Worm (Caenorhabditis elegans) whole organism, young adult: Measurements from ENCODE around the gene R03A10.5.
A peak's percentile ranks its signal among the peaks of the same experiment; 100 is the strongest.

Experiments
- B0019.2 ChIP-seq: fragments of 200-800 bp; sonication (Bioruptor generic); conservative IDR thresholded peaks from 2 replicates; pipeline ENCODE4 v1.3.6; 2022; ENCODE audit warnings: missing genetic modification reagents, missing genetic modification characterization, missing compliant biosample characterization
- B0261.1 ChIP-seq: sonication (generic microtip); optimal IDR thresholded peaks from 2 replicates; lab custom pipeline; 2016; ENCODE audit warnings: mild to moderate bottlenecking, missing genetic modification characterization, moderate library complexity, missing compliant biosample characterization
- C06A6.2 ChIP-seq: fragments of 200-800 bp; sonication (Bioruptor generic); conservative IDR thresholded peaks from 2 replicates; pipeline ENCODE4 v1.3.6; 2022; ENCODE audit warnings: missing genetic modification characterization, missing compliant biosample characterization
- C17E4.6 ChIP-seq: fragments of 200-800 bp; sonication (Bioruptor generic); IDR thresholded peaks from 2 replicates; pipeline ENCODE4 v1.3.6; 2022; ENCODE audit warnings: missing genetic modification reagents, missing genetic modification characterization, missing compliant biosample characterization
- D2030.7 ChIP-seq: fragments of 200-800 bp; sonication (Bioruptor generic); IDR thresholded peaks from 2 replicates; pipeline ENCODE4 v1.3.6; 2022; ENCODE audit warnings: missing genetic modification reagents, missing genetic modification characterization, missing compliant biosample characterization
- F10E7.11 ChIP-seq: sonication (generic microtip); optimal IDR thresholded peaks from 2 replicates; lab custom pipeline; 2017; ENCODE audit warnings: mild to moderate bottlenecking, missing genetic modification characterization, moderate library complexity, missing compliant biosample characterization
- F33H1.4 ChIP-seq: fragments of 200-800 bp; sonication (Bioruptor generic); IDR thresholded peaks from 2 replicates; pipeline ENCODE4 v1.3.6; 2022; ENCODE audit warnings: missing genetic modification reagents, missing genetic modification characterization, missing compliant biosample characterization
- F39B2.1 ChIP-seq: fragments of 200-800 bp; sonication (Bioruptor generic); IDR thresholded peaks from 2 replicates; pipeline ENCODE4 v1.3.6; 2022; ENCODE audit warnings: missing genetic modification reagents, missing genetic modification characterization, missing compliant biosample characterization
- F52B5.7 ChIP-seq: sonication (generic microtip); optimal IDR thresholded peaks from 2 replicates; lab custom pipeline; 2016; ENCODE audit warnings: mild to moderate bottlenecking, missing genetic modification characterization, missing compliant biosample characterization
- K11D2.4 ChIP-seq: fragments of 200-800 bp; sonication (Bioruptor generic); IDR thresholded peaks from 2 replicates; pipeline ENCODE4 v1.3.6; 2022; ENCODE audit warnings: missing genetic modification reagents, missing genetic modification characterization, missing compliant biosample characterization
- T07F8.4 ChIP-seq: sonication (generic microtip); optimal IDR thresholded peaks from 2 replicates; lab custom pipeline; 2016; ENCODE audit warnings: mild to moderate bottlenecking, missing genetic modification characterization, moderate library complexity, missing compliant biosample characterization
- Y53F4B.3 ChIP-seq: fragments of 200-800 bp; sonication (Bioruptor generic); IDR thresholded peaks from 2 replicates; pipeline ENCODE4 v1.3.6; 2022; ENCODE audit warnings: missing genetic modification reagents, missing genetic modification characterization, missing compliant biosample characterization
- Y79H2A.3 ChIP-seq: fragments of 200-800 bp; sonication (Bioruptor generic); conservative IDR thresholded peaks from 2 replicates; pipeline ENCODE4 v1.3.6; 2022; ENCODE audit warnings: missing genetic modification reagents, missing genetic modification characterization, missing compliant biosample characterization
- ZK185.1 ChIP-seq: sonication (generic microtip); optimal IDR thresholded peaks from 2 replicates; lab custom pipeline; 2016; ENCODE audit warnings: mild to moderate bottlenecking, missing genetic modification characterization, missing compliant biosample characterization; ENCODE audit not compliant: poor library complexity, severe bottlenecking
- akir-1 ChIP-seq: fragments of 200-800 bp; sonication (Bioruptor generic); optimal IDR thresholded peaks from 2 replicates; lab custom pipeline; 2018; ENCODE audit warnings: mild to moderate bottlenecking, missing genetic modification characterization, moderate library complexity, missing compliant biosample characterization
- atf-7 ChIP-seq: sonication (generic microtip); optimal IDR thresholded peaks from 2 replicates; lab custom pipeline; 2017; ENCODE audit warnings: mild to moderate bottlenecking, missing genetic modification characterization, missing compliant biosample characterization
- athp-1 ChIP-seq: sonication (generic microtip); optimal IDR thresholded peaks from 2 replicates; lab custom pipeline; 2017; ENCODE audit warnings: mild to moderate bottlenecking, missing genetic modification characterization, missing compliant biosample characterization
- attf-3 ChIP-seq: fragments of 200-800 bp; sonication (Bioruptor generic); conservative IDR thresholded peaks from 2 replicates; pipeline ENCODE4 v1.3.6; 2022; ENCODE audit warnings: missing genetic modification reagents, missing genetic modification characterization, missing compliant biosample characterization
- attf-6 ChIP-seq: fragments of 200-800 bp; sonication (Bioruptor generic); IDR thresholded peaks from 2 replicates; pipeline ENCODE4 v1.3.6; 2022; ENCODE audit warnings: missing genetic modification reagents, missing genetic modification characterization, missing compliant biosample characterization
- cebp-1 ChIP-seq, 2 experiments: fragments of 200-800 bp in 1 of 2; sonication (Bioruptor generic) in 1 of 2; sonication (generic microtip) in 1 of 2; IDR thresholded peaks in 1 of 2; optimal IDR thresholded peaks in 1 of 2; 2 replicates each; pipeline versions ENCODE4 v1.3.6 to Lab custom; 2017 to 2022; ENCODE audit warnings: missing compliant biosample characterization in 2 of 2, missing genetic modification characterization in 2 of 2, mild to moderate bottlenecking in 1 of 2, missing genetic modification reagents in 1 of 2, moderate library complexity in 1 of 2
- ceh-27 ChIP-seq: fragments of 200-800 bp; sonication (Bioruptor generic); optimal IDR thresholded peaks from 2 replicates; lab custom pipeline; 2018; ENCODE audit warnings: mild to moderate bottlenecking, missing genetic modification characterization, moderate library complexity, missing compliant biosample characterization
- ceh-40 ChIP-seq: fragments of 200-800 bp; sonication (Bioruptor generic); IDR thresholded peaks from 2 replicates; pipeline ENCODE4 v1.3.6; 2022; ENCODE audit warnings: missing genetic modification characterization, missing compliant biosample characterization
- ceh-58 ChIP-seq: fragments of 200-800 bp; sonication (Bioruptor generic); IDR thresholded peaks from 2 replicates; pipeline ENCODE4 v1.3.6; 2022; ENCODE audit warnings: missing genetic modification characterization, missing compliant biosample characterization
- ceh-91 ChIP-seq: fragments of 200-800 bp; sonication (Bioruptor generic); IDR thresholded peaks from 2 replicates; pipeline ENCODE4 v1.3.6; 2022; ENCODE audit warnings: missing genetic modification reagents, missing genetic modification characterization, missing compliant biosample characterization
- dox-1 ChIP-seq: fragments of 200-800 bp; sonication (Bioruptor generic); IDR thresholded peaks from 2 replicates; pipeline ENCODE4 v1.3.6; 2022; ENCODE audit warnings: missing genetic modification reagents, missing genetic modification characterization, missing compliant biosample characterization
- efl-1 ChIP-seq: fragments of 150-350 bp; optimal IDR thresholded peaks from 2 replicates; lab custom pipeline; 2014; ENCODE audit warnings: missing biosample characterization, missing genetic modification reagents, missing genetic modification characterization
- egrh-3 ChIP-seq: fragments of 200-800 bp; sonication (Bioruptor generic); IDR thresholded peaks from 2 replicates; pipeline ENCODE4 v1.3.6; 2022; ENCODE audit warnings: missing genetic modification reagents, missing genetic modification characterization, missing compliant biosample characterization
- ekl-4 ChIP-seq: fragments of 200-800 bp; sonication (Bioruptor generic); IDR thresholded peaks from 2 replicates; pipeline ENCODE4 v1.3.6; 2022; ENCODE audit warnings: missing genetic modification reagents, missing genetic modification characterization, missing compliant biosample characterization
- gei-17 ChIP-seq: fragments of 200-800 bp; sonication (Bioruptor generic); optimal IDR thresholded peaks from 2 replicates; lab custom pipeline; 2018; ENCODE audit warnings: mild to moderate bottlenecking, missing genetic modification characterization, missing compliant biosample characterization
- hlh-12 ChIP-seq: sonication (generic microtip); optimal IDR thresholded peaks from 2 replicates; lab custom pipeline; 2016; ENCODE audit warnings: missing genetic modification characterization, missing compliant biosample characterization
- lin-40 ChIP-seq: sonication (generic microtip); optimal IDR thresholded peaks from 2 replicates; lab custom pipeline; 2016; ENCODE audit warnings: missing genetic modification characterization, mild to moderate bottlenecking, missing compliant biosample characterization, missing genotype, missing genetic modification reagents
- lin-54 ChIP-seq: fragments of 200-800 bp; sonication (Bioruptor generic); optimal IDR thresholded peaks from 2 replicates; lab custom pipeline; 2018; ENCODE audit warnings: mild to moderate bottlenecking, missing genetic modification characterization, missing compliant biosample characterization
- lir-1 ChIP-seq: fragments of 200-800 bp; sonication (Bioruptor generic); conservative IDR thresholded peaks from 2 replicates; pipeline ENCODE4 v1.3.6; 2022; ENCODE audit warnings: missing genetic modification reagents, missing genetic modification characterization, missing compliant biosample characterization
- madf-3 ChIP-seq: fragments of 200-800 bp; sonication (Bioruptor generic); IDR thresholded peaks from 2 replicates; pipeline ENCODE4 v1.3.6; 2022; ENCODE audit warnings: missing genetic modification reagents, missing genetic modification characterization, missing compliant biosample characterization
- mel-28 ChIP-seq: sonication (generic microtip); optimal IDR thresholded peaks from 2 replicates; lab custom pipeline; 2016; ENCODE audit warnings: borderline replicate concordance, mild to moderate bottlenecking, missing genetic modification characterization, missing compliant biosample characterization
- mes-4 ChIP-seq: sonication (generic microtip); optimal IDR thresholded peaks from 2 replicates; lab custom pipeline; 2016; ENCODE audit warnings: missing genotype, missing genetic modification characterization, missing compliant biosample characterization
- nhr-90 ChIP-seq: sonication (generic microtip); optimal IDR thresholded peaks from 2 replicates; lab custom pipeline; 2016; ENCODE audit warnings: missing genotype, mild to moderate bottlenecking, missing genetic modification characterization, missing compliant biosample characterization
- pbrm-1 ChIP-seq: fragments of 200-800 bp; sonication (Bioruptor generic); IDR thresholded peaks from 2 replicates; pipeline ENCODE4 v1.3.6; 2022; ENCODE audit warnings: missing genetic modification reagents, missing genetic modification characterization, missing compliant biosample characterization
- pha-4 ChIP-seq: fragments of 150-350 bp; sonication (generic microtip); optimal IDR thresholded peaks from 2 replicates; lab custom pipeline; 2014; ENCODE audit warnings: missing biosample characterization, missing genetic modification reagents, missing genetic modification characterization
- rcor-1 ChIP-seq: fragments of 200-800 bp; sonication (Bioruptor generic); IDR thresholded peaks from 2 replicates; pipeline ENCODE4 v1.3.6; 2022; ENCODE audit warnings: missing genetic modification reagents, missing genetic modification characterization, missing compliant biosample characterization
- rec-8 ChIP-seq, 2 experiments: sonication (generic microtip); optimal IDR thresholded peaks; 2 replicates each; lab custom pipeline; 2016; ENCODE audit warnings: mild to moderate bottlenecking in 2 of 2, missing genetic modification characterization in 2 of 2, missing genetic modification reagents in 2 of 2, missing genotype in 2 of 2, missing biosample characterization in 1 of 2, missing compliant biosample characterization in 1 of 2, moderate library complexity in 1 of 2
- repo-1 ChIP-seq: sonication (generic microtip); optimal IDR thresholded peaks from 2 replicates; lab custom pipeline; 2017; ENCODE audit warnings: mild to moderate bottlenecking, missing genetic modification characterization, missing compliant biosample characterization
- snpc-1.1 ChIP-seq: sonication (generic microtip); optimal IDR thresholded peaks from 2 replicates; lab custom pipeline; 2017; ENCODE audit warnings: missing genetic modification characterization, mild to moderate bottlenecking, missing compliant biosample characterization, antibody characterized with exemption, moderate library complexity, missing genotype, missing genetic modification reagents; ENCODE audit not compliant: insufficient read depth
- tbx-9 ChIP-seq: sonication (generic microtip); optimal IDR thresholded peaks from 2 replicates; lab custom pipeline; 2016; ENCODE audit warnings: borderline replicate concordance, missing genetic modification characterization, inconsistent platforms, missing compliant biosample characterization
- unc-130 ChIP-seq: sonication (generic microtip); optimal IDR thresholded peaks from 2 replicates; lab custom pipeline; 2016; ENCODE audit warnings: missing genetic modification reagents, missing genetic modification characterization, missing compliant biosample characterization
- zim-3 ChIP-seq: sonication (generic microtip); optimal IDR thresholded peaks from 2 replicates; lab custom pipeline; 2017; ENCODE audit warnings: mild to moderate bottlenecking, missing genetic modification characterization, moderate library complexity, missing compliant biosample characterization
- ztf-18 ChIP-seq: sonication (generic microtip); optimal IDR thresholded peaks from 2 replicates; lab custom pipeline; 2016; ENCODE audit warnings: missing genotype, mild to moderate bottlenecking, missing genetic modification characterization, missing compliant biosample characterization
- ztf-6 ChIP-seq: fragments of 200-800 bp; sonication (Bioruptor generic); IDR thresholded peaks from 2 replicates; pipeline ENCODE4 v1.3.6; 2022; ENCODE audit warnings: missing genetic modification reagents, missing genetic modification characterization, missing compliant biosample characterization

R03A10.5 gene

ce11 chrX:15492759-15493158, 46.2 kb downstream of the R03A10.5 start (continued):
- TF ChIP-seq dox-1 (GFP tag; lab: Robert Waterston, UW) (peak; percentile 91), F39B2.1 (GFP tag; lab: Robert Waterston, UW) (no peak), ceh-91 (GFP tag; lab: Robert Waterston, UW) (no peak), lin-54 (GFP tag; lab: Kevin White, UChicago) (peak; percentile 63), repo-1 (tag; lab: Kevin White, UChicago) (peak; percentile 51), egrh-3 (GFP tag; lab: Robert Waterston, UW) (0 out of 2 replicates have a peak, but pooled peaks have one; percentile 38), rcor-1 (peak; percentile 60), D2030.7 (GFP tag; lab: Robert Waterston, UW) (no peak), C17E4.6 (GFP tag; lab: Robert Waterston, UW) (no peak), zim-3 (no peak), lir-1 (peak; percentile 49; the same call in 1 of the 2 replicates), Y79H2A.3 (GFP tag; lab: Robert Waterston, UW) (no peak), efl-1 (no peak), B0261.1 (tag; lab: Kevin White, UChicago) (no peak), lin-40 (tag; lab: Kevin White, UChicago) (peak; percentile 87), akir-1 (GFP tag; lab: Kevin White, UChicago) (no peak), mes-4 (no peak), gei-17 (GFP tag; lab: Kevin White, UChicago) (peak; percentile 1), attf-3 (GFP tag; lab: Robert Waterston, UW) (0 out of 2 replicates have a peak, but pooled peaks have one; percentile 31), cebp-1 (GFP tag; IDR thresholded peaks at IDR 0.05; lab: Robert Waterston, UW) (peak; percentile 72; the same call in 1 of the 2 replicates), cebp-1 (tag; optimal IDR thresholded peaks at IDR 0.05; lab: Kevin White, UChicago) (peak; percentile 91), madf-3 (GFP tag; lab: Robert Waterston, UW) (0 out of 2 replicates have a peak, but pooled peaks have one; percentile 50), unc-130 (GFP tag; lab: Kevin White, UChicago) (no peak), K11D2.4 (GFP tag; lab: Robert Waterston, UW) (peak; percentile 85), ceh-58 (no peak), C06A6.2 (GFP tag; lab: Robert Waterston, UW) (peak; percentile 76), ZK185.1 (tag; lab: Kevin White, UChicago) (peak; percentile 49), B0019.2 (GFP tag; lab: Robert Waterston, UW) (no peak), T07F8.4 (tag; lab: Kevin White, UChicago) (no peak), F10E7.11 (tag; lab: Kevin White, UChicago) (no peak), mel-28 (no peak), ztf-18 (tag; lab: Kevin White, UChicago) (peak; percentile 95), atf-7 (peak; percentile 24), snpc-1.1 (no peak), pbrm-1 (GFP tag; lab: Robert Waterston, UW) (peak; percentile 76), ztf-6 (GFP tag; lab: Robert Waterston, UW) (no peak), F33H1.4 (GFP tag; lab: Robert Waterston, UW) (no peak), nhr-90 (tag; lab: Kevin White, UChicago) (peak; percentile 32), Y53F4B.3 (GFP tag; lab: Robert Waterston, UW) (no peak), ekl-4 (GFP tag; lab: Robert Waterston, UW) (no peak; the same call in 1 of the 2 replicates), pha-4 (peak; percentile 55), ceh-40 (GFP tag; lab: Robert Waterston, UW) (0 out of 2 replicates have a peak, but pooled peaks have one; percentile 17), F52B5.7 (tag; lab: Kevin White, UChicago) (no peak), tbx-9 (tag; lab: Kevin White, UChicago) (no peak), rec-8 (tag; optimal IDR thresholded peaks at IDR 0.05; lab: Kevin White, UChicago) (no peak), athp-1 (no peak), attf-6 (no peak), ceh-27 (GFP tag; lab: Kevin White, UChicago) (peak; percentile 59), hlh-12 (tag; lab: Kevin White, UChicago) (no peak)
